Worm (Caenorhabditis elegans) whole organism, L4 larva: ENCODE results near the gene F58D12.1.
"Not testable (repeated sequence)": the region's sequence is repeated elsewhere in the genome, so short reads cannot be mapped to it uniquely, and the experiment has no call there.

Experiments used
- attf-4 ChIP-seq: sonication (generic microtip); optimal IDR thresholded peaks from 3 replicates; lab custom pipeline; 2017; ENCODE audit warnings: missing biosample characterization, missing genetic modification characterization
- ces-1 ChIP-seq: fragments of 150-350 bp; sonication (generic microtip); optimal IDR thresholded peaks from 4 replicates; lab custom pipeline; 2014; ENCODE audit warnings: missing biosample characterization, missing genetic modification reagents, missing genetic modification characterization
- ctbp-1 ChIP-seq: fragments of 200-800 bp; sonication (Bioruptor generic); IDR thresholded peaks from 2 replicates; pipeline ENCODE4 v1.3.6; 2022; ENCODE audit warnings: missing genetic modification reagents, missing genetic modification characterization, missing compliant biosample characterization
- dmd-6 ChIP-seq: fragments of 200-800 bp; sonication (Bioruptor generic); IDR thresholded peaks from 2 replicates; pipeline ENCODE4 v1.3.6; 2022; ENCODE audit warnings: missing genetic modification reagents, missing genetic modification characterization, missing compliant biosample characterization
- dve-1 ChIP-seq: sonication (generic microtip); optimal IDR thresholded peaks from 2 replicates; lab custom pipeline; 2017; ENCODE audit warnings: antibody characterized with exemption, mild to moderate bottlenecking, missing genetic modification characterization, missing compliant biosample characterization; ENCODE audit not compliant: insufficient read depth
- fkh-10 ChIP-seq: fragments of 150-350 bp; optimal IDR thresholded peaks from 2 replicates; lab custom pipeline; 2014; ENCODE audit warnings: missing biosample characterization, missing genetic modification reagents, missing genetic modification characterization
- nhr-25 ChIP-seq: sonication (generic microtip); optimal IDR thresholded peaks from 2 replicates; lab custom pipeline; 2017; ENCODE audit warnings: missing genetic modification characterization, mild to moderate bottlenecking, missing compliant biosample characterization, antibody characterized with exemption, moderate library complexity, borderline replicate concordance; ENCODE audit not compliant: insufficient read depth
- php-3 ChIP-seq: fragments of 200-800 bp; sonication (Bioruptor generic); IDR thresholded peaks from 2 replicates; pipeline ENCODE4 v1.3.6; 2022; ENCODE audit warnings: missing genetic modification reagents, missing genetic modification characterization, missing compliant biosample characterization
- snpc-4 ChIP-seq: fragments of 150-350 bp; optimal IDR thresholded peaks from 2 replicates; lab custom pipeline; 2014; ENCODE audit warnings: missing biosample characterization, missing genetic modification characterization
- zag-1 ChIP-seq: fragments of 150-350 bp; optimal IDR thresholded peaks from 2 replicates; lab custom pipeline; 2014; ENCODE audit warnings: missing biosample characterization, missing genetic modification characterization

DNA sequence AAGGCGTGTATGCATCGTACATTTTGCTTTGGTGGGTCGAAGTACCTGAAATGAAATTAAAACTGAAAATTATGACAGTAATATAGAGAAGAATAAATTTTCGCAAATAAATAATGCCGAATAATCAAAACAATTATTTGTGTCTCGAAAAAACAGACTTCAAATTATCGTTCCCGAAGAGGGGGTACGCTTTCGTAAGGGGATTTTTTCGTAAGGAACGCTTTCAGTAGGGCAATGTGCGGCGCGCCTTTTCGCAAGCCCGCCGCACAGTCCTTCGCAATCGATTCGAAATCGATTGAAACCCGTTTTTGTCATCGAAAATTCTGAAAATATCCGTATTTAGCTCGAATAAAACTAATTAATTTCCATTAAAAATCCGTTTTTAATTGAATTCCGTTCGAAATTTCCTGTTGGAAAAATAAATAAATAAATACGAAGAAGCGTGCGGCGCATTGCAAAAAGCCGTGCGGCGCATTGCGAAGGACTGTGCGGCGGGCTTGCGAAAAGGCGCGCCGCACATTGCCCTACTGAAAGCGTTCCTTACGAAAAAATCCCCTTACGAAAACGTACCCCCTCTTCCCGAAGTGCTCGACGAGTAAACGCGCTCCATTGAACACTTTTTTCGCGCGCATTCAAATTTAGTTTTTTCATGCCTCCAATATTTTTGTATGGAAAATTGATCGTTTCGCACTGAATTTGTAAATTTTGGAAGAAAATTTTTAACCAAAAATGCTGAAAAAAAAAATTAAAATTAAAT is 10.9 kb upstream of the F58D12.1 start, which contains the start of gene vps-39:
- TF ChIP-seq dmd-6 (GFP tag; lab: Robert Waterston, UW) (peak; percentile 89), php-3 (GFP tag; lab: Robert Waterston, UW) (peak; percentile 86), ctbp-1 (GFP tag; lab: Robert Waterston, UW) (peak; percentile 90), dve-1 (tag; lab: Kevin White, UChicago) (peak; percentile 3)
- not testable (repeated sequence) for TF ChIP-seq nhr-25; zag-1 (tag; lab: Kevin White, UChicago); attf-4 (tag; lab: Kevin White, UChicago); fkh-10 (GFP tag; lab: Kevin White, UChicago); ces-1 (GFP tag; lab: Kevin White, UChicago); snpc-4 (tag; lab: Kevin White, UChicago)
